Fruit fly (Drosophila melanogaster): ENCODE results near the gene CG3552.

The CG3552 gene

dm6 chr3L:9429665-9430607, 26.2 kb upstream of the CG3552 start, which contains the start of the genes RpS17 and MTF-1 (continued):
- TF ChIP-seq dmrt11E (tag; optimal IDR thresholded peaks at IDR 0.05) (peak; percentile 44), CG32532 (GFP tag; IDR thresholded peaks at IDR 0.05) (peak; percentile 66), ci (GFP tag; IDR thresholded peaks at IDR 0.05) (peak; percentile 90), az2 (GFP tag; optimal IDR thresholded peaks at IDR 0.05) (peak; percentile 16), jigr1 (GFP tag; IDR thresholded peaks at IDR 0.05) (no peak), Poxn (GFP tag; IDR thresholded peaks at IDR 0.05) (no peak), CG8089 (GFP tag; optimal IDR thresholded peaks at IDR 0.05) (peak; percentile 22), disco-r (GFP tag; optimal IDR thresholded peaks at IDR 0.05) (peak; percentile 39), ham (GFP tag; IDR thresholded peaks at IDR 0.05) (no peak), onecut (GFP tag; IDR thresholded peaks at IDR 0.05) (peak; percentile 70), NC2α (GFP tag; optimal IDR thresholded peaks at IDR 0.05) (no peak), run (tag; optimal IDR thresholded peaks at IDR 0.05) (peak; percentile 7), insv (GFP tag; optimal IDR thresholded peaks at IDR 0.05) (peak in 1 of 2 experiments; percentile 27), B-H2 (GFP tag; optimal IDR thresholded peaks at IDR 0.05) (peak; percentile 44), CG7271 (tag; optimal IDR thresholded peaks at IDR 0.05) (peak; percentile 60), ERR (GFP tag; optimal IDR thresholded peaks at IDR 0.05) (no peak), CG10321 (GFP tag; IDR thresholded peaks at IDR 0.05) (peak; percentile 39; the same call in 1 of the 2 replicates), org-1 (GFP tag; optimal IDR thresholded peaks at IDR 0.05) (peak; percentile 17), pros (GFP tag; optimal IDR thresholded peaks at IDR 0.05) (no peak), CG1603 (tag; optimal IDR thresholded peaks at IDR 0.05) (peak; percentile 50), ind (GFP tag; optimal IDR thresholded peaks at IDR 0.05) (no peak), Abd-B (GFP tag; optimal IDR thresholded peaks at IDR 0.05) (no peak), CG1529 (GFP tag; optimal IDR thresholded peaks at IDR 0.05) (peak; percentile 51), CG31365 (tag; optimal IDR thresholded peaks at IDR 0.05) (peak; percentile 25), HLH4C (GFP tag; IDR thresholded peaks at IDR 0.05; ENCODE audit: partially characterized antibody) (no peak), YL-1 (GFP tag; optimal IDR thresholded peaks at IDR 0.05) (peak; percentile 83), esg (GFP tag; conservative IDR thresholded peaks at IDR 0.05) (no peak), Hr78 (GFP tag; optimal IDR thresholded peaks at IDR 0.05) (no peak), CG1792 (GFP tag; optimal IDR thresholded peaks at IDR 0.05) (no peak), CG16779 (GFP tag; IDR thresholded peaks at IDR 0.05) (no peak), h (optimal IDR thresholded peaks at IDR 0.05) (no peak)

- TF ChIP-seq tna (GFP tag; IDR thresholded peaks at IDR 0.05; ENCODE audit: partially characterized antibody): 0 out of 2 replicates have a peak, but pooled peaks have one; percentile 5
- no peak for TF ChIP-seq zen (tag; optimal IDR thresholded peaks at IDR 0.05)
- 0 out of 2 replicates have a peak, but pooled peaks have one; percentile 23 for TF ChIP-seq cas (GFP tag; IDR thresholded peaks at IDR 0.05)
- peak; percentile 2; the same call in 1 of the 2 replicates for TF ChIP-seq seq (GFP tag; IDR thresholded peaks at IDR 0.05)
- TF ChIP-seq Abd-B (GFP tag; optimal IDR thresholded peaks at IDR 0.05): no peak
- no peak for TF ChIP-seq Sry-β (GFP tag; optimal IDR thresholded peaks at IDR 0.05)
- no peak for TF ChIP-seq mirr (GFP tag; optimal IDR thresholded peaks at IDR 0.05)
- no peak for TF ChIP-seq CG31441 (GFP tag; IDR thresholded peaks at IDR 0.05)
- TF ChIP-seq Atf6 (GFP tag; IDR thresholded peaks at IDR 0.05): 0 out of 2 replicates have a peak, but pooled peaks have one; percentile 16
- peak; percentile 70 for TF ChIP-seq kah (GFP tag; optimal IDR thresholded peaks at IDR 0.05)
- no peak for TF ChIP-seq Optix (GFP tag; IDR thresholded peaks at IDR 0.05)
- no peak for TF ChIP-seq CG17802 (tag; optimal IDR thresholded peaks at IDR 0.05)
- TF ChIP-seq CG7745 (tag; optimal IDR thresholded peaks at IDR 0.05): no peak
- no peak for TF ChIP-seq peb (GFP tag; IDR thresholded peaks at IDR 0.05)
- no peak for TF ChIP-seq Dip2 (GFP tag; IDR thresholded peaks at IDR 0.05)
- TF ChIP-seq Elba2 (GFP tag; optimal IDR thresholded peaks at IDR 0.05): no peak
- no peak for TF ChIP-seq CG11504 (tag; optimal IDR thresholded peaks at IDR 0.05)
- no peak for TF ChIP-seq aop (GFP tag; IDR thresholded peaks at IDR 0.05)
- no peak for TF ChIP-seq CG12942 (GFP tag; optimal IDR thresholded peaks at IDR 0.05)
- peak; percentile 14; the same call in 1 of the 2 replicates for TF ChIP-seq GATAe (GFP tag; conservative IDR thresholded peaks at IDR 0.05)
- TF ChIP-seq Bteb2 (GFP tag; optimal IDR thresholded peaks at IDR 0.05): no peak
Observed at dm6 chr3L:9430608-9430952, 25.5 kb upstream of the CG3552 start.

Measured in whole organism, embryonic.